Worm (Caenorhabditis elegans) whole organism, early embryonic: ENCODE measurements around the gene F58F9.6.

Experiments
- B0310.2 ChIP-seq: sonication (generic microtip); optimal IDR thresholded peaks from 2 replicates; lab custom pipeline; 2016; ENCODE audit warnings: mild to moderate bottlenecking, missing genetic modification characterization, missing compliant biosample characterization
- F13C5.2 ChIP-seq: sonication (generic microtip); optimal IDR thresholded peaks from 2 replicates; lab custom pipeline; 2017; ENCODE audit warnings: mild to moderate bottlenecking, missing genetic modification characterization, inconsistent platforms, missing compliant biosample characterization
- aly-1 ChIP-seq: sonication (generic microtip); optimal IDR thresholded peaks from 2 replicates; lab custom pipeline; 2016; ENCODE audit warnings: missing genetic modification characterization, missing compliant biosample characterization
- ama-1 ChIP-seq: fragments of 150-350 bp; optimal IDR thresholded peaks from 2 replicates; lab custom pipeline; 2014
- ceh-13 ChIP-seq: fragments of 200-800 bp; sonication (Bioruptor generic); optimal IDR thresholded peaks from 2 replicates; lab custom pipeline; 2018; ENCODE audit warnings: mild to moderate bottlenecking, missing genetic modification characterization, missing compliant biosample characterization
- ceh-36 ChIP-seq: sonication (generic microtip); optimal IDR thresholded peaks from 2 replicates; lab custom pipeline; 2016; ENCODE audit warnings: missing genetic modification characterization, inconsistent platforms, missing compliant biosample characterization
- ets-7 ChIP-seq: sonication (generic microtip); optimal IDR thresholded peaks from 2 replicates; lab custom pipeline; 2016; ENCODE audit warnings: missing genotype, missing genetic modification characterization, missing compliant biosample characterization
- flt-1 ChIP-seq: fragments of 200-800 bp; sonication (Bioruptor generic); IDR thresholded peaks from 2 replicates; pipeline ENCODE4 v1.3.6; 2022; ENCODE audit warnings: missing genetic modification characterization, missing compliant biosample characterization
- hmbx-1 ChIP-seq: sonication (generic microtip); optimal IDR thresholded peaks from 2 replicates; lab custom pipeline; 2016; ENCODE audit warnings: mild to moderate bottlenecking, missing genetic modification characterization, missing compliant biosample characterization
- hmg-4 ChIP-seq: fragments of 200-800 bp; sonication (Bioruptor generic); optimal IDR thresholded peaks from 2 replicates; lab custom pipeline; 2018; ENCODE audit warnings: mild to moderate bottlenecking, missing genetic modification characterization, missing compliant biosample characterization
- hnd-1 ChIP-seq: sonication (generic microtip); optimal IDR thresholded peaks from 2 replicates; lab custom pipeline; 2016; ENCODE audit warnings: missing genetic modification characterization, missing compliant biosample characterization
- pes-1 ChIP-seq: fragments of 200-800 bp; sonication (Bioruptor generic); IDR thresholded peaks from 2 replicates; pipeline ENCODE4 v1.3.6; 2022; ENCODE audit warnings: missing genetic modification reagents, missing genetic modification characterization, missing compliant biosample characterization
- scrt-1 ChIP-seq: fragments of 200-800 bp; sonication (Bioruptor generic); IDR thresholded peaks from 2 replicates; pipeline ENCODE4 v1.3.6; 2022; ENCODE audit warnings: missing genetic modification characterization, missing compliant biosample characterization
- sea-1 ChIP-seq: fragments of 200-800 bp; sonication (Bioruptor generic); conservative IDR thresholded peaks from 2 replicates; pipeline ENCODE4 v1.3.6; 2022; ENCODE audit warnings: missing genetic modification characterization, missing compliant biosample characterization
- tbx-11 ChIP-seq: fragments of 200-800 bp; sonication (Bioruptor generic); IDR thresholded peaks from 2 replicates; pipeline ENCODE4 v1.3.6; 2022; ENCODE audit warnings: missing genetic modification characterization, missing compliant biosample characterization
- tbx-37 ChIP-seq: fragments of 200-800 bp; sonication (Bioruptor generic); conservative IDR thresholded peaks from 2 replicates; pipeline ENCODE4 v1.3.6; 2022; ENCODE audit warnings: missing genetic modification reagents, missing genetic modification characterization, missing compliant biosample characterization
- tra-4 ChIP-seq: sonication (generic microtip); optimal IDR thresholded peaks from 2 replicates; lab custom pipeline; 2017; ENCODE audit warnings: missing genetic modification characterization, missing compliant biosample characterization

The F58F9.6 gene

ce11 chrIV:6206294-6206776 is 31.1 kb downstream of the F58F9.6 start, which contains the start of gene C49A9.10:
C49A9.10 (minus strand) TSS chrIV:6206344.
- TF ChIP-seq hmbx-1 (tag; lab: Kevin White, UChicago) (no peak), ets-7 (no peak), aly-1 (tag; lab: Kevin White, UChicago) (no peak), pes-1 (peak; percentile 74; the same call in 1 of the 2 replicates), ama-1 (lab: Kevin White, UChicago) (no peak), ceh-13 (no peak), scrt-1 (GFP tag; lab: Robert Waterston, UW) (0 out of 2 replicates have a peak, but pooled peaks have one; percentile 23), tbx-37 (peak; percentile 90), flt-1 (peak; percentile 10; the same call in 1 of the 2 replicates), F13C5.2 (tag; lab: Kevin White, UChicago) (peak; percentile 35), sea-1 (GFP tag; lab: Robert Waterston, UW) (no peak)

- TF ChIP-seq hmbx-1 (tag; lab: Kevin White, UChicago): no peak
- no peak for TF ChIP-seq ets-7
- no peak for TF ChIP-seq B0310.2 (tag; lab: Kevin White, UChicago)
- no peak for TF ChIP-seq hmg-4
- TF ChIP-seq ceh-13: no peak
- TF ChIP-seq tra-4: no peak
- TF ChIP-seq ceh-36 (tag; lab: Kevin White, UChicago): no peak
- TF ChIP-seq tbx-11 (GFP tag; lab: Robert Waterston, UW): no peak
- no peak for TF ChIP-seq ama-1 (lab: Kevin White, UChicago)
- no peak for TF ChIP-seq tbx-37
- TF ChIP-seq hnd-1 (tag; lab: Kevin White, UChicago): no peak
These were observed 35.6 kb downstream of the F58F9.6 start, which contains the start of gene tkr-2 for ce11 chrIV:6201769-6202168. tkr-2 (plus strand) TSS chrIV:6202069.

DNA sequence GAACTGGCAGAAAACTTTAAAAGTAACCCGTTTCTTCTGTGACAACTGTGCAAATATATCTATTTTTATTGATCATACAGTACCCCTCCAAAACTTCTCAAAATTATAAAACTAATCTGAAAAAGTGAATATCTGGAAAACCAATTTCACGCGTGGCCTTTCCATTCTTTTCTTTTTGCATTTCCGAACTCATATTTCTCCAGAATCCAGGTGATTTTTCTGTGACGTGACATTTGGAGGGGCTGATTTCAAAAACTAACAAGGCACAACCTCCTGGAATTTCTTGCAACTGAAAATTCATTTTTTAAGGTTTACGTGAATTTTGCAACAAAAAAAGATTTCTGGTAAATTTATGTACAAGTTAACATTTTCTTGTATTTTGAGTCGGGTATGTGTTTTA is 37.2 kb downstream of the F58F9.6 start:
- no peak for TF ChIP-seq ets-7
- TF ChIP-seq hmg-4: no peak
- TF ChIP-seq pes-1: no peak
- no peak for TF ChIP-seq ceh-13
- TF ChIP-seq B0310.2 (tag; lab: Kevin White, UChicago): no peak
- TF ChIP-seq tbx-37: no peak
- TF ChIP-seq tra-4: no peak
- TF ChIP-seq F13C5.2 (tag; lab: Kevin White, UChicago): no peak
- no peak for TF ChIP-seq ceh-36 (tag; lab: Kevin White, UChicago)
- TF ChIP-seq scrt-1 (GFP tag; lab: Robert Waterston, UW): no peak
- no peak for TF ChIP-seq tbx-11 (GFP tag; lab: Robert Waterston, UW)
- no peak for TF ChIP-seq hnd-1 (tag; lab: Kevin White, UChicago)
- no peak for TF ChIP-seq sea-1 (GFP tag; lab: Robert Waterston, UW)
- no peak for TF ChIP-seq flt-1

- no peak for TF ChIP-seq ets-7
- TF ChIP-seq ceh-13: no peak
- TF ChIP-seq tbx-37: no peak
These were observed 50.2 kb downstream of the F58F9.6 start for ce11 chrIV:6187160-6187559.
